Worm (Caenorhabditis elegans): Measurements from ENCODE around the gene acs-19.

acs-19 gene

ce11 chrIII:3876197-3876897 is 12.1 kb downstream of the acs-19 start:
- TF ChIP-seq T22C8.4 (GFP tag; IDR thresholded peaks at IDR 0.05) (no peak), cog-1 (tag; optimal IDR thresholded peaks at IDR 0.05) (no peak), klf-2 (GFP tag; conservative IDR thresholded peaks at IDR 0.05) (no peak), med-1 (GFP tag; optimal IDR thresholded peaks at IDR 0.05; ENCODE audit: insufficient read depth) (no peak), tab-1 (GFP tag; IDR thresholded peaks at IDR 0.05) (no peak), ztf-23 (GFP tag; IDR thresholded peaks at IDR 0.05) (no peak), ztf-29 (GFP tag; IDR thresholded peaks at IDR 0.05) (no peak), flt-1 (GFP tag; IDR thresholded peaks at IDR 0.05) (no peak), ref-1 (GFP tag; conservative IDR thresholded peaks at IDR 0.05) (no peak)

DNA sequence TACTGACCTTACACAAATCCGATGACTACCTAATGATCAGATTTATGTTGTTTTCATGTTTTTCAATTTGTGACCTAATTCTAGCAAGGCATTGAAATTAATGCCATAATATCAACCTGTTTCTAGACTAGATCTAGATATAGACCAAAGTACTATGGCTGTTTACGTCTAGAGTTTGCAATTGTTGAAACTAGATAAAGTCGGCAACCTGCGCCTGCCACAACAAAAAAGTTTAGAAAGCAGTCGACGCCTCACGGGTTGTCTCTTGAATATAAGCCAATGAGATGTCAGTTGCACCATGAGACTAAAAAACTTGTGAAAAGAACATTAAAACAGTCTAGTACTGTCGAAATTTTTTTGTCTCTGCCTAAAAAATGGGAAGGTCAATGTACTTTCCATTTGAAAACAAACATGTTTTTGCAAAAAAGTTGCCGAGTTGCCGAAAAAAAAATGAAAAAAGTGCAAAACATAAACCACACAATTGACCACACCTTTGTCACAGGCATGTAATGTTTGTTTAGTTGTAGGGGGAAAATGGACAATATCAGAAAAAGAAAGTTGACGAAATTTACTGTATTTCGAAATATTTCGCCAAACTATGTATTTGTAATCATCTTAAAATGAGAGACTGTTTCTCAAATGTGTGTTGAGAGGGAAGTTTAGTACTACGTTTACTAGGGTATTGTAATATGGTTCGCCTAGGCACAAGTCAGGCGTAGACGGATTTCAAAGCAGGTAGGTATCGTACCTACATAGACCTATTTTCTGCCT is 14.9 kb downstream of the acs-19 start:
- TF ChIP-seq ztf-23 (GFP tag; IDR thresholded peaks at IDR 0.05) (no peak), med-1 (GFP tag; optimal IDR thresholded peaks at IDR 0.05; ENCODE audit: insufficient read depth) (no peak), ztf-29 (GFP tag; IDR thresholded peaks at IDR 0.05) (no peak), flt-1 (GFP tag; IDR thresholded peaks at IDR 0.05) (no peak), tab-1 (GFP tag; IDR thresholded peaks at IDR 0.05) (no peak), cog-1 (tag; optimal IDR thresholded peaks at IDR 0.05) (no peak), ref-1 (GFP tag; conservative IDR thresholded peaks at IDR 0.05) (no peak), T22C8.4 (GFP tag; IDR thresholded peaks at IDR 0.05) (no peak)

ce11 chrIII:3883146-3883545 is 18.9 kb downstream of the acs-19 start:
- no peak for TF ChIP-seq flt-1 (GFP tag; IDR thresholded peaks at IDR 0.05)
- TF ChIP-seq tab-1 (GFP tag; IDR thresholded peaks at IDR 0.05): no peak
- no peak for TF ChIP-seq ztf-23 (GFP tag; IDR thresholded peaks at IDR 0.05)
- TF ChIP-seq ztf-29 (GFP tag; IDR thresholded peaks at IDR 0.05): no peak
- TF ChIP-seq med-1 (GFP tag; optimal IDR thresholded peaks at IDR 0.05; ENCODE audit: insufficient read depth): no peak
- TF ChIP-seq ref-1 (GFP tag; conservative IDR thresholded peaks at IDR 0.05): no peak
- TF ChIP-seq T22C8.4 (GFP tag; IDR thresholded peaks at IDR 0.05): no peak
- no peak for TF ChIP-seq cog-1 (tag; optimal IDR thresholded peaks at IDR 0.05)
- TF ChIP-seq klf-2 (GFP tag; conservative IDR thresholded peaks at IDR 0.05): no peak

- TF ChIP-seq med-1 (GFP tag; optimal IDR thresholded peaks at IDR 0.05; ENCODE audit: insufficient read depth) (no peak), cog-1 (tag; optimal IDR thresholded peaks at IDR 0.05) (no peak)
These were observed 23.3 kb downstream of the acs-19 start for ce11 chrIII:3887586-3887985.

ce11 chrIII:3889896-3890295 is 25.6 kb downstream of the acs-19 start:
- TF ChIP-seq ref-1 (GFP tag; conservative IDR thresholded peaks at IDR 0.05) (no peak), T22C8.4 (GFP tag; IDR thresholded peaks at IDR 0.05) (no peak), ztf-29 (GFP tag; IDR thresholded peaks at IDR 0.05) (no peak), tab-1 (GFP tag; IDR thresholded peaks at IDR 0.05) (no peak), flt-1 (GFP tag; IDR thresholded peaks at IDR 0.05) (no peak), cog-1 (tag; optimal IDR thresholded peaks at IDR 0.05) (no peak)

ce11 chrIII:3893992-3894391 is 29.7 kb downstream of the acs-19 start:
- TF ChIP-seq flt-1 (GFP tag; IDR thresholded peaks at IDR 0.05) (no peak), ref-1 (GFP tag; conservative IDR thresholded peaks at IDR 0.05) (no peak), T22C8.4 (GFP tag; IDR thresholded peaks at IDR 0.05) (no peak), klf-2 (GFP tag; conservative IDR thresholded peaks at IDR 0.05) (no peak), cog-1 (tag; optimal IDR thresholded peaks at IDR 0.05) (no peak), med-1 (GFP tag; optimal IDR thresholded peaks at IDR 0.05; ENCODE audit: insufficient read depth) (no peak), ztf-29 (GFP tag; IDR thresholded peaks at IDR 0.05) (no peak), ztf-23 (GFP tag; IDR thresholded peaks at IDR 0.05) (no peak), tab-1 (GFP tag; IDR thresholded peaks at IDR 0.05) (no peak)

DNA sequence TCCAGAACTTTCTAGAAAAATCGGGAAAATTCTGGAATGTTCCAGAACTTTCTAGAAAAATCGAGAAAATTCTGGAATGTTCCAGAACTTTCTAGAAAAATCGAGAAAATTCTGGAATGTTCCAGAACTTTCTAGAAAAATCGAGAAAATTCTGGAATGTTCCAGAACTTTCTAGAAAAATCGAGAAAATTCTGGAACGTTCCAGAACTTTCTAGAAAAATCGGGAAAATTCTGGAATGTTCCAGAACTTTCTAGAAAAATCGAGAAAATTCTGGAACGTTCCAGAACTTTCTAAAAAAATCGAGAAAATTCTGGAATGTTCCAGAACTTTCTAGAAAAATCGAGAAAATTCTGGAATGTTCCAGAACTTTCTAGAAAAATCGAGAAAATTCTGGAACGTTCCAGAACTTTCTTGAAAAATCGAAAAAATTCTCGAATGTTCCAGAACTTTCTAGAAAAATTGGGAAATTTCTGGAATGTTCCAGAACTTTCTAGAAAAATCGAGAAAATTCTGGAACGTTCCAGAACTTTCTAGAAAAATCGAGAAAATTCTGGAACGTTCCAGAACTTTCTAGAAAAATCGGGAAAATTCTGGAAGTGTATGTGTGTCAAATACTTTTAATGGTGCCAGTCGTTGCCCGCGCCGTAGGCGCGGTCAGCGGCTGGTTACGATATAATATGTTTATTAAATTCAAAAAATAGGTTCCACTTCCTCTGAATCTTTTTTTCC is 33.0 kb downstream of the acs-19 start:
- TF ChIP-seq flt-1 (GFP tag; IDR thresholded peaks at IDR 0.05): peak; percentile 85
- TF ChIP-seq ref-1 (GFP tag; conservative IDR thresholded peaks at IDR 0.05): peak; percentile 40; the same call in 1 of the 2 replicates

- no peak for TF ChIP-seq ref-1 (GFP tag; conservative IDR thresholded peaks at IDR 0.05)
- no peak for TF ChIP-seq T22C8.4 (GFP tag; IDR thresholded peaks at IDR 0.05)
- TF ChIP-seq klf-2 (GFP tag; conservative IDR thresholded peaks at IDR 0.05): no peak
- no peak for TF ChIP-seq ztf-29 (GFP tag; IDR thresholded peaks at IDR 0.05)
- no peak for TF ChIP-seq med-1 (GFP tag; optimal IDR thresholded peaks at IDR 0.05; ENCODE audit: insufficient read depth)
- TF ChIP-seq tab-1 (GFP tag; IDR thresholded peaks at IDR 0.05): no peak
- TF ChIP-seq ztf-23 (GFP tag; IDR thresholded peaks at IDR 0.05): no peak
- TF ChIP-seq flt-1 (GFP tag; IDR thresholded peaks at IDR 0.05): no peak
- TF ChIP-seq cog-1 (tag; optimal IDR thresholded peaks at IDR 0.05): no peak
These were observed 34.1 kb downstream of the acs-19 start for ce11 chrIII:3898354-3898753.

DNA sequence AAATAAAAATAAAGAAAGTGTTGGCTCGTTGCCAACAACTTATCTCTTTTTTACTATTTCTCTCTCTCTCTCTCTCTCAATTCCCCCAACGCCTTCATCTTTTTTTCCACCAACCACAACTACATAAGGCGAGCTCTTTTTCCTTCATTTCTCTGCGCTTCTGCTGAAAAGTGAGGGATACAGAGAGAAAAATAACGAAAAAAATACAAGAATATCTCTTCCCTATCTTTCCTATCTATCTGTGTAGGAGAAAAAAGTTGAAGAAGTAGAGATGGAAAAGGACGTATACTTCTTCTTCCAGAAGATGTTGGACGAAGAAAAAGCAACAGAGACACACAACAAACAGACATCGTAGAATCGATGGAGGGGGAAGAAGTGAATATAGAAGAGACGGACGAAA is 34.6 kb downstream of the acs-19 start:
- TF ChIP-seq T22C8.4 (GFP tag; IDR thresholded peaks at IDR 0.05): no peak
- no peak for TF ChIP-seq tab-1 (GFP tag; IDR thresholded peaks at IDR 0.05)
- no peak for TF ChIP-seq med-1 (GFP tag; optimal IDR thresholded peaks at IDR 0.05; ENCODE audit: insufficient read depth)

ce11 chrIII:3901542-3901941 is 37.3 kb downstream of the acs-19 start, which contains the start of gene tir-1:
Gene tir-1 (minus strand): TSS chrIII:3901642.
- TF ChIP-seq T22C8.4 (GFP tag; IDR thresholded peaks at IDR 0.05) (no peak), med-1 (GFP tag; optimal IDR thresholded peaks at IDR 0.05; ENCODE audit: insufficient read depth) (no peak), cog-1 (tag; optimal IDR thresholded peaks at IDR 0.05) (no peak), ztf-29 (GFP tag; IDR thresholded peaks at IDR 0.05) (no peak), ref-1 (GFP tag; conservative IDR thresholded peaks at IDR 0.05) (no peak), ztf-23 (GFP tag; IDR thresholded peaks at IDR 0.05) (no peak), tab-1 (GFP tag; IDR thresholded peaks at IDR 0.05) (no peak), flt-1 (GFP tag; IDR thresholded peaks at IDR 0.05) (no peak), klf-2 (GFP tag; conservative IDR thresholded peaks at IDR 0.05) (no peak)
